Fruit fly (Drosophila melanogaster): Measurements from ENCODE around the gene Wdr24.
A peak's percentile ranks its signal among the peaks of the same experiment; 100 is the strongest.

DNA sequence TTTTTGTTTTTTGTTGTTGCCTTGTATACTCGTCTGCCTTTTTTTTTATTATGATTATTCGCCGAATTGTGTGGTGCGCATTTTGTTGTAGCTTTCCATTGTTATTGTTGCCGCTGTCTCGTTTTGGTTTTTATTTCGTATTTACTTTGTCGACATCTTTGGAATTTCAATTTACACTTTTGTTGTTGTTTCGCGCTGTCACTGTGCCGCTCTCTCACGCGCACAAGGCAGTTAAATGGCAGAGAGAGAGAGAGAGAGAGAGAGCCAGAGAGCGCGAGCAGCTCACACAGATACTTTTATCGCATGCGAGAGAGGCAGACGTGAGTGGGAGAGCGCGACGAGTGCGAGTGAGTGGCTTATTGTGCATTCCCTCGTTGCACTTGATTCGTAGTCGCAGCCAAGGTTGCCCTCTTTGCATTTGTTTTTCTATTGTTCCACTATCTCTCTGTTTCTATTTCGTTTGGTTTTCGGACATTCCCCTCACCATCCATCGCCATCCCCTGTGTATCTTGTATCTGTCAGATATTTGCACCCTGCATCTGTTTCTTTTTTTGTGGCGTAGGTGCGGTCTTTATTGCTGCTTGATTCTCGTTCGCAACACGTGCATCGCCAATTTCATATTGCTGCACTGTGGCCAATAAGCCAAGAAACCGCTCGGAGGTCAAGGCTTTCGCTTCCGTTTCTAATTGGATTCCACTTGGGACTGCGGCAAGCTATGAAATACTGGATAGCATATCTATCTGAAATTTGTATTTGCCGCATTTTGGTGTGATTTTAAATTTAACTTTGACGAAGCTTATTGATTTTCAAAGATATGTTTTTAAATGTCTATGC, 29.7 kb upstream of the Wdr24 start:
- TF ChIP-seq pan (optimal IDR thresholded peaks at IDR 0.05) (no peak), N (GFP tag; optimal IDR thresholded peaks at IDR 0.05) (no peak), psq (GFP tag; optimal IDR thresholded peaks at IDR 0.05) (peak; percentile 81), CG9705 (GFP tag; optimal IDR thresholded peaks at IDR 0.05) (no peak), HLH106 (tag; optimal IDR thresholded peaks at IDR 0.05) (no peak), Dfd (GFP tag; optimal IDR thresholded peaks at IDR 0.05) (no peak), fru (GFP tag; optimal IDR thresholded peaks at IDR 0.05) (no peak), Myc (optimal IDR thresholded peaks at IDR 0.05) (no peak)

All from whole organism, wandering third instar larva.